Worm (Caenorhabditis elegans) whole organism, young adult: ENCODE measurements around the gene F19C6.2.

ENCODE experiments used
- B0019.2 ChIP-seq: fragments of 200-800 bp; sonication (Bioruptor generic); conservative IDR thresholded peaks from 2 replicates; pipeline ENCODE4 v1.3.6; 2022; ENCODE audit warnings: missing genetic modification reagents, missing genetic modification characterization, missing compliant biosample characterization
- B0035.1 ChIP-seq: sonication (generic microtip); optimal IDR thresholded peaks from 2 replicates; lab custom pipeline; 2016; ENCODE audit warnings: missing genetic modification characterization, mild to moderate bottlenecking, missing compliant biosample characterization, missing genotype, missing genetic modification reagents
- B0336.3 ChIP-seq: fragments of 200-800 bp; sonication (Bioruptor generic); IDR thresholded peaks from 2 replicates; pipeline ENCODE4 v1.3.6; 2022; ENCODE audit warnings: missing genetic modification characterization, missing compliant biosample characterization
- F22D6.2 ChIP-seq: sonication (generic microtip); optimal IDR thresholded peaks from 2 replicates; lab custom pipeline; 2016; ENCODE audit warnings: mild to moderate bottlenecking, missing genetic modification characterization, missing compliant biosample characterization
- F39B2.1 ChIP-seq: fragments of 200-800 bp; sonication (Bioruptor generic); IDR thresholded peaks from 2 replicates; pipeline ENCODE4 v1.3.6; 2022; ENCODE audit warnings: missing genetic modification reagents, missing genetic modification characterization, missing compliant biosample characterization
- F52B5.7 ChIP-seq: sonication (generic microtip); optimal IDR thresholded peaks from 2 replicates; lab custom pipeline; 2016; ENCODE audit warnings: mild to moderate bottlenecking, missing genetic modification characterization, missing compliant biosample characterization
- F57C9.4 ChIP-seq: sonication (generic microtip); optimal IDR thresholded peaks from 2 replicates; lab custom pipeline; 2017; ENCODE audit warnings: mild to moderate bottlenecking, missing genetic modification characterization, missing compliant biosample characterization
- K12H6.12 ChIP-seq: fragments of 200-800 bp; sonication (Bioruptor generic); optimal IDR thresholded peaks from 2 replicates; lab custom pipeline; 2018; ENCODE audit warnings: mild to moderate bottlenecking, missing genetic modification characterization, missing compliant biosample characterization
- T26A5.8 ChIP-seq: sonication (generic microtip); optimal IDR thresholded peaks from 2 replicates; lab custom pipeline; 2016; ENCODE audit warnings: missing genetic modification characterization, missing compliant biosample characterization
- Y56A3A.18 ChIP-seq: fragments of 200-800 bp; sonication (Bioruptor generic); IDR thresholded peaks from 2 replicates; pipeline ENCODE4 v1.3.6; 2022; ENCODE audit warnings: missing genetic modification reagents, missing genetic modification characterization, missing compliant biosample characterization
- Y67H2A.10 ChIP-seq: fragments of 200-800 bp; sonication (Bioruptor generic); conservative IDR thresholded peaks from 2 replicates; pipeline ENCODE4 v1.3.6; 2022; ENCODE audit warnings: missing genetic modification reagents, missing genetic modification characterization, missing compliant biosample characterization
- aptf-3 ChIP-seq: fragments of 200-800 bp; sonication (Bioruptor generic); IDR thresholded peaks from 2 replicates; pipeline ENCODE4 v1.3.6; 2022; ENCODE audit warnings: missing genetic modification characterization, missing compliant biosample characterization
- atf-7 ChIP-seq: sonication (generic microtip); optimal IDR thresholded peaks from 2 replicates; lab custom pipeline; 2017; ENCODE audit warnings: mild to moderate bottlenecking, missing genetic modification characterization, missing compliant biosample characterization
- athp-1 ChIP-seq: sonication (generic microtip); optimal IDR thresholded peaks from 2 replicates; lab custom pipeline; 2017; ENCODE audit warnings: mild to moderate bottlenecking, missing genetic modification characterization, missing compliant biosample characterization
- attf-5 ChIP-seq: fragments of 200-800 bp; sonication (Bioruptor generic); optimal IDR thresholded peaks from 2 replicates; lab custom pipeline; 2018; ENCODE audit warnings: mild to moderate bottlenecking, missing genetic modification characterization, missing compliant biosample characterization
- attf-6 ChIP-seq: fragments of 200-800 bp; sonication (Bioruptor generic); IDR thresholded peaks from 2 replicates; pipeline ENCODE4 v1.3.6; 2022; ENCODE audit warnings: missing genetic modification reagents, missing genetic modification characterization, missing compliant biosample characterization
- bed-1 ChIP-seq: fragments of 200-800 bp; sonication (Bioruptor generic); IDR thresholded peaks from 2 replicates; pipeline ENCODE4 v1.3.6; 2022; ENCODE audit warnings: missing genetic modification reagents, missing genetic modification characterization, missing compliant biosample characterization
- ceh-58 ChIP-seq: fragments of 200-800 bp; sonication (Bioruptor generic); IDR thresholded peaks from 2 replicates; pipeline ENCODE4 v1.3.6; 2022; ENCODE audit warnings: missing genetic modification characterization, missing compliant biosample characterization
- ceh-91 ChIP-seq: fragments of 200-800 bp; sonication (Bioruptor generic); IDR thresholded peaks from 2 replicates; pipeline ENCODE4 v1.3.6; 2022; ENCODE audit warnings: missing genetic modification reagents, missing genetic modification characterization, missing compliant biosample characterization
- dpl-1 ChIP-seq: fragments of 150-350 bp; optimal IDR thresholded peaks from 2 replicates; lab custom pipeline; 2014; ENCODE audit warnings: missing biosample characterization, missing genetic modification reagents, missing genetic modification characterization
- egl-44 ChIP-seq: fragments of 200-800 bp; sonication (Bioruptor generic); IDR thresholded peaks from 2 replicates; pipeline ENCODE4 v1.3.6; 2022; ENCODE audit warnings: missing genetic modification reagents, missing genetic modification characterization, missing compliant biosample characterization
- ekl-4 ChIP-seq: fragments of 200-800 bp; sonication (Bioruptor generic); IDR thresholded peaks from 2 replicates; pipeline ENCODE4 v1.3.6; 2022; ENCODE audit warnings: missing genetic modification reagents, missing genetic modification characterization, missing compliant biosample characterization
- him-1 ChIP-seq: sonication (generic microtip); optimal IDR thresholded peaks from 2 replicates; lab custom pipeline; 2016; ENCODE audit warnings: missing genotype, missing genetic modification reagents, missing genetic modification characterization, missing compliant biosample characterization
- hmg-20 ChIP-seq: fragments of 200-800 bp; sonication (Bioruptor generic); IDR thresholded peaks from 2 replicates; pipeline ENCODE4 v1.3.6; 2022; ENCODE audit warnings: missing genetic modification reagents, missing genetic modification characterization, missing compliant biosample characterization
- hsf-1 ChIP-seq: fragments of 200-800 bp; sonication (Bioruptor generic); IDR thresholded peaks from 2 replicates; pipeline ENCODE4 v1.3.6; 2022; ENCODE audit warnings: missing genetic modification reagents, missing genetic modification characterization, missing compliant biosample characterization
- let-526 ChIP-seq: fragments of 200-800 bp; sonication (Bioruptor generic); IDR thresholded peaks from 2 replicates; pipeline ENCODE4 v1.3.6; 2022; ENCODE audit warnings: missing genetic modification reagents, missing genetic modification characterization, missing compliant biosample characterization
- lin-26 ChIP-seq: fragments of 200-800 bp; sonication (Bioruptor generic); IDR thresholded peaks from 2 replicates; pipeline ENCODE4 v1.3.6; 2022; ENCODE audit warnings: missing genetic modification reagents, missing genetic modification characterization, missing compliant biosample characterization
- lin-40 ChIP-seq: sonication (generic microtip); optimal IDR thresholded peaks from 2 replicates; lab custom pipeline; 2016; ENCODE audit warnings: missing genetic modification characterization, mild to moderate bottlenecking, missing compliant biosample characterization, missing genotype, missing genetic modification reagents
- lir-1 ChIP-seq: fragments of 200-800 bp; sonication (Bioruptor generic); conservative IDR thresholded peaks from 2 replicates; pipeline ENCODE4 v1.3.6; 2022; ENCODE audit warnings: missing genetic modification reagents, missing genetic modification characterization, missing compliant biosample characterization
- lsl-1 ChIP-seq: fragments of 200-800 bp; sonication (Bioruptor generic); optimal IDR thresholded peaks from 2 replicates; lab custom pipeline; 2018; ENCODE audit warnings: mild to moderate bottlenecking, missing genetic modification characterization, moderate library complexity, missing compliant biosample characterization
- lsy-27 ChIP-seq: sonication (generic microtip); optimal IDR thresholded peaks from 2 replicates; lab custom pipeline; 2017; ENCODE audit warnings: missing genetic modification characterization, mild to moderate bottlenecking, missing compliant biosample characterization, antibody characterized with exemption, missing genotype, borderline replicate concordance; ENCODE audit not compliant: insufficient read depth
- madf-8 ChIP-seq: fragments of 200-800 bp; sonication (Bioruptor generic); conservative IDR thresholded peaks from 2 replicates; pipeline ENCODE4 v1.3.6; 2022; ENCODE audit warnings: missing genetic modification reagents, missing genetic modification characterization, missing compliant biosample characterization
- mcd-1 ChIP-seq: fragments of 200-800 bp; sonication (Bioruptor generic); IDR thresholded peaks from 2 replicates; pipeline ENCODE4 v1.3.6; 2022; ENCODE audit warnings: missing genetic modification reagents, missing genetic modification characterization, missing compliant biosample characterization
- mel-28 ChIP-seq: sonication (generic microtip); optimal IDR thresholded peaks from 2 replicates; lab custom pipeline; 2016; ENCODE audit warnings: borderline replicate concordance, mild to moderate bottlenecking, missing genetic modification characterization, missing compliant biosample characterization
- mxl-1 ChIP-seq: sonication (generic microtip); optimal IDR thresholded peaks from 2 replicates; lab custom pipeline; 2016; ENCODE audit warnings: missing genetic modification characterization, missing compliant biosample characterization
- nfya-1 ChIP-seq: sonication (generic microtip); optimal IDR thresholded peaks from 2 replicates; lab custom pipeline; 2017; ENCODE audit warnings: antibody characterized with exemption, missing compliant biosample characterization, missing genetic modification characterization, borderline replicate concordance; ENCODE audit not compliant: insufficient read depth
- nfya-2 ChIP-seq: fragments of 200-800 bp; sonication (Bioruptor generic); IDR thresholded peaks from 2 replicates; pipeline ENCODE4 v1.3.6; 2022; ENCODE audit warnings: missing genetic modification reagents, missing genetic modification characterization, missing compliant biosample characterization
- nhr-179 ChIP-seq: sonication (generic microtip); optimal IDR thresholded peaks from 2 replicates; lab custom pipeline; 2016; ENCODE audit warnings: mild to moderate bottlenecking, missing genetic modification characterization, missing compliant biosample characterization
- rcor-1 ChIP-seq: fragments of 200-800 bp; sonication (Bioruptor generic); IDR thresholded peaks from 2 replicates; pipeline ENCODE4 v1.3.6; 2022; ENCODE audit warnings: missing genetic modification reagents, missing genetic modification characterization, missing compliant biosample characterization
- sea-2 ChIP-seq: fragments of 200-800 bp; sonication (Bioruptor generic); IDR thresholded peaks from 2 replicates; pipeline ENCODE4 v1.3.6; 2022; ENCODE audit warnings: missing genetic modification characterization, missing compliant biosample characterization
- snpc-1.1 ChIP-seq: sonication (generic microtip); optimal IDR thresholded peaks from 2 replicates; lab custom pipeline; 2017; ENCODE audit warnings: missing genetic modification characterization, mild to moderate bottlenecking, missing compliant biosample characterization, antibody characterized with exemption, moderate library complexity, missing genotype, missing genetic modification reagents; ENCODE audit not compliant: insufficient read depth
- snpc-3.4 ChIP-seq: sonication (generic microtip); optimal IDR thresholded peaks from 2 replicates; lab custom pipeline; 2017; ENCODE audit warnings: missing genetic modification characterization, mild to moderate bottlenecking, missing compliant biosample characterization, antibody characterized with exemption, moderate library complexity, missing genotype, missing genetic modification reagents
- somi-1 ChIP-seq: fragments of 200-800 bp; sonication (Bioruptor generic); optimal IDR thresholded peaks from 2 replicates; lab custom pipeline; 2018; ENCODE audit warnings: mild to moderate bottlenecking, missing genetic modification characterization, missing compliant biosample characterization
- sptf-2 ChIP-seq: fragments of 200-800 bp; sonication (Bioruptor generic); optimal IDR thresholded peaks from 2 replicates; lab custom pipeline; 2018; ENCODE audit warnings: mild to moderate bottlenecking, missing genetic modification characterization, missing compliant biosample characterization
- unc-62 ChIP-seq: fragments of 150-350 bp; optimal IDR thresholded peaks from 2 replicates; lab custom pipeline; 2014; ENCODE audit warnings: missing biosample characterization, missing genetic modification reagents, missing genetic modification characterization
- xnd-1 ChIP-seq: sonication (generic microtip); optimal IDR thresholded peaks from 2 replicates; lab custom pipeline; 2016; ENCODE audit warnings: missing genotype, missing genetic modification reagents, missing genetic modification characterization, missing compliant biosample characterization
- zim-3 ChIP-seq: sonication (generic microtip); optimal IDR thresholded peaks from 2 replicates; lab custom pipeline; 2017; ENCODE audit warnings: mild to moderate bottlenecking, missing genetic modification characterization, moderate library complexity, missing compliant biosample characterization
- ztf-18 ChIP-seq: sonication (generic microtip); optimal IDR thresholded peaks from 2 replicates; lab custom pipeline; 2016; ENCODE audit warnings: missing genotype, mild to moderate bottlenecking, missing genetic modification characterization, missing compliant biosample characterization
- ztf-3 ChIP-seq: fragments of 200-800 bp; sonication (Bioruptor generic); optimal IDR thresholded peaks from 2 replicates; lab custom pipeline; 2018; ENCODE audit warnings: mild to moderate bottlenecking, missing genetic modification characterization, missing compliant biosample characterization

Gene F19C6.2

ce11 chrX:9958561-9958960, 42.2 kb upstream of the F19C6.2 start, which contains the start of gene ZC506.1 (continued):
- TF ChIP-seq ceh-58 (GFP tag; lab: Robert Waterston, UW) (no peak), ztf-18 (tag; lab: Kevin White, UChicago) (peak; percentile 60), bed-1 (GFP tag; lab: Robert Waterston, UW) (no peak), K12H6.12 (peak; percentile 92), mcd-1 (GFP tag; lab: Robert Waterston, UW) (peak; percentile 99), B0035.1 (tag; lab: Kevin White, UChicago) (no peak), lin-26 (peak; percentile 60; the same call in 1 of the 2 replicates), lir-1 (peak; percentile 100), dpl-1 (GFP tag; lab: Kevin White, UChicago) (no peak), mel-28 (tag; lab: Kevin White, UChicago) (no peak), sea-2 (GFP tag; lab: Robert Waterston, UW) (no peak), somi-1 (GFP tag; lab: Kevin White, UChicago) (peak; percentile 42), Y56A3A.18 (GFP tag; lab: Robert Waterston, UW) (0 out of 2 replicates have a peak, but pooled peaks have one; percentile 60), egl-44 (GFP tag; lab: Robert Waterston, UW) (0 out of 2 replicates have a peak, but pooled peaks have one; percentile 37), aptf-3 (GFP tag; lab: Robert Waterston, UW) (no peak), rcor-1 (peak; percentile 85), B0336.3 (GFP tag; lab: Robert Waterston, UW) (peak; percentile 87), lsl-1 (GFP tag; lab: Kevin White, UChicago) (no peak), sptf-2 (no peak), F52B5.7 (no peak), F22D6.2 (peak; percentile 40), nfya-2 (GFP tag; lab: Robert Waterston, UW) (no peak), hmg-20 (GFP tag; lab: Robert Waterston, UW) (no peak), snpc-3.4 (tag; lab: Kevin White, UChicago) (no peak), xnd-1 (tag; lab: Kevin White, UChicago) (no peak), F39B2.1 (GFP tag; lab: Robert Waterston, UW) (no peak), nhr-179 (no peak), him-1 (tag; lab: Kevin White, UChicago) (no peak), athp-1 (tag; lab: Kevin White, UChicago) (peak; percentile 80), T26A5.8 (tag; lab: Kevin White, UChicago) (no peak), Y67H2A.10 (peak; percentile 42; the same call in 1 of the 2 replicates), madf-8 (GFP tag; lab: Robert Waterston, UW) (no peak), lin-40 (tag; lab: Kevin White, UChicago) (peak; percentile 94), snpc-1.1 (tag; lab: Kevin White, UChicago) (no peak), hsf-1 (no peak), unc-62 (GFP tag; lab: Kevin White, UChicago) (no peak), nfya-1 (tag; lab: Kevin White, UChicago) (no peak), mxl-1 (tag; lab: Kevin White, UChicago) (no peak), B0019.2 (GFP tag; lab: Robert Waterston, UW) (no peak), let-526 (GFP tag; lab: Robert Waterston, UW) (0 out of 2 replicates have a peak, but pooled peaks have one; percentile 23), ekl-4 (GFP tag; lab: Robert Waterston, UW) (peak; percentile 86), ztf-3 (GFP tag; lab: Kevin White, UChicago) (peak; percentile 19), attf-6 (GFP tag; lab: Robert Waterston, UW) (no peak), attf-5 (GFP tag; lab: Kevin White, UChicago) (peak; percentile 92), F57C9.4 (no peak), atf-7 (tag; lab: Kevin White, UChicago) (peak; percentile 76), zim-3 (tag; lab: Kevin White, UChicago) (no peak), lsy-27 (tag; lab: Kevin White, UChicago) (no peak), ceh-91 (no peak)
